Fruit fly (Drosophila melanogaster): Measurements from ENCODE around the gene Gba1a.

The Gba1a gene

DNA sequence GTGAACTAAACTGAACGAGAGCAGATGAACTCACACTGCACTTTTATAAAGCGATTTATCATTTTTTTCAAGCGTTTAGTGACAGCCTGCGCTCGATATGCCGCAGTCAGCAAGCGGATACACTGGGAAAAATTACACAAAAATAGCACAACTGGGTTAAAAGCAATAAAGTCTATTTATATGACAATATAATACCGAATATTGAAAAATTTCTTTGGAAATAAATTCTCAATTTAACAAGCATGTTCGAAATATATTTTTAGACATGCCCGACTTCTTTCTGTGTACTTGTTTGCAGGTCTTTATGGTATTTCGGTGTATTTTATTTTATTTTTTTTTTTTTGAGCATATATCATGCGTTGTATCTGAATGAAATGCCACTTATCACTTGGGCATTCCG lies 13.5 kb downstream of the Gba1a start (continued):
- peak; percentile 76 for TF ChIP-seq CG15269 (tag; optimal IDR thresholded peaks at IDR 0.05)
- TF ChIP-seq Trl (optimal IDR thresholded peaks at IDR 0.05): no peak
- TF ChIP-seq Trl (GFP tag; optimal IDR thresholded peaks at IDR 0.05): peak; percentile 49
- no peak for TF ChIP-seq abd-A (tag; optimal IDR thresholded peaks at IDR 0.05)
- TF ChIP-seq CG9215 (GFP tag; IDR thresholded peaks at IDR 0.05): peak; percentile 20; the same call in 1 of the 2 replicates
- no peak for TF ChIP-seq BtbVII (GFP tag; optimal IDR thresholded peaks at IDR 0.05)
- peak; percentile 50 for TF ChIP-seq CG2678 (tag; optimal IDR thresholded peaks at IDR 0.05)
- peak; percentile 50 for TF ChIP-seq ranshi (GFP tag; IDR thresholded peaks at IDR 0.05)
- TF ChIP-seq kni (GFP tag; optimal IDR thresholded peaks at IDR 0.05): no peak
- peak; percentile 10 for TF ChIP-seq CG13624 (GFP tag; optimal IDR thresholded peaks at IDR 0.05)
- peak; percentile 33; the same call in 1 of the 2 replicates for TF ChIP-seq Rfx (GFP tag; IDR thresholded peaks at IDR 0.05)
- TF ChIP-seq CG11695 (GFP tag; IDR thresholded peaks at IDR 0.05): peak; percentile 39; the same call in 1 of the 3 replicates
- TF ChIP-seq pum (GFP tag; optimal IDR thresholded peaks at IDR 0.05): peak; percentile 65
- TF ChIP-seq chif (GFP tag; optimal IDR thresholded peaks at IDR 0.05): peak; percentile 75 to 80
- peak; percentile 50 for TF ChIP-seq Fer3 (tag; optimal IDR thresholded peaks at IDR 0.05)
- peak; percentile 72 for TF ChIP-seq PHDP (tag; optimal IDR thresholded peaks at IDR 0.05)
- peak; percentile 2 for TF ChIP-seq crc (GFP tag; optimal IDR thresholded peaks at IDR 0.05)
- peak; percentile 58 for TF ChIP-seq ac (GFP tag; optimal IDR thresholded peaks at IDR 0.05)
- TF ChIP-seq tll (GFP tag; optimal IDR thresholded peaks at IDR 0.05): no peak
- peak in 1 of 3 experiments; percentile 66 for TF ChIP-seq lola (GFP tag; optimal IDR thresholded peaks at IDR 0.05)
- peak; percentile 29 for TF ChIP-seq Asciz (GFP tag; optimal IDR thresholded peaks at IDR 0.05)
- TF ChIP-seq cad (GFP tag; optimal IDR thresholded peaks at IDR 0.05): no peak
- 0 out of 2 replicates have a peak, but pooled peaks have one; percentile 6 for TF ChIP-seq CG4404 (GFP tag; IDR thresholded peaks at IDR 0.05)
- peak; percentile 57 for TF ChIP-seq Lim3 (GFP tag; IDR thresholded peaks at IDR 0.05)
- 0 out of 2 replicates have a peak, but pooled peaks have one; percentile 15 for TF ChIP-seq CG4730 (GFP tag; IDR thresholded peaks at IDR 0.05)
- no peak for TF ChIP-seq CG42726 (GFP tag; IDR thresholded peaks at IDR 0.05; ENCODE audit: partially characterized antibody)
- no peak for TF ChIP-seq CG16813 (GFP tag; IDR thresholded peaks at IDR 0.05; ENCODE audit: partially characterized antibody)
- TF ChIP-seq CG9437 (GFP tag; optimal IDR thresholded peaks at IDR 0.05): peak; percentile 22
- peak; percentile 58 for TF ChIP-seq CG10366 (GFP tag; IDR thresholded peaks at IDR 0.05)
- TF ChIP-seq ci (GFP tag; IDR thresholded peaks at IDR 0.05): peak; percentile 86
- peak; percentile 15 for TF ChIP-seq CG8290 (GFP tag; optimal IDR thresholded peaks at IDR 0.05)
- TF ChIP-seq CG8290 (tag; optimal IDR thresholded peaks at IDR 0.05): peak in 1 of 2 experiments; percentile 59
- peak; percentile 46 for TF ChIP-seq Antp (GFP tag; optimal IDR thresholded peaks at IDR 0.05)
- peak; percentile 63 for TF ChIP-seq CG18764 (GFP tag; optimal IDR thresholded peaks at IDR 0.05)
- TF ChIP-seq row (GFP tag; IDR thresholded peaks at IDR 0.05): peak; percentile 84
- TF ChIP-seq CG14710 (tag; optimal IDR thresholded peaks at IDR 0.05): peak; percentile 68
- 0 out of 2 replicates have a peak, but pooled peaks have one; percentile 35 for TF ChIP-seq CG11085 (GFP tag; IDR thresholded peaks at IDR 0.05)
- TF ChIP-seq Abd-B (GFP tag; optimal IDR thresholded peaks at IDR 0.05): peak; percentile 70
- peak; percentile 62 for TF ChIP-seq Mad (GFP tag; optimal IDR thresholded peaks at IDR 0.05)
- peak; percentile 71 for TF ChIP-seq Ssrp (tag; optimal IDR thresholded peaks at IDR 0.05)
- peak; percentile 70 for TF ChIP-seq ttk (GFP tag; IDR thresholded peaks at IDR 0.05)
- TF ChIP-seq eve (GFP tag; optimal IDR thresholded peaks at IDR 0.05): peak in 1 of 2 experiments; percentile 64
- TF ChIP-seq ssp (GFP tag; IDR thresholded peaks at IDR 0.05): 0 out of 2 replicates have a peak, but pooled peaks have one; percentile 24
- TF ChIP-seq Fer1 (GFP tag; optimal IDR thresholded peaks at IDR 0.05): no peak
- TF ChIP-seq CG3847 (GFP tag; IDR thresholded peaks at IDR 0.05): 0 out of 2 replicates have a peak, but pooled peaks have one; percentile 14
- TF ChIP-seq CG3065 (GFP tag; optimal IDR thresholded peaks at IDR 0.05): peak; percentile 18
- TF ChIP-seq fd3F (GFP tag; optimal IDR thresholded peaks at IDR 0.05): peak; percentile 40
- TF ChIP-seq CG8924 (tag; optimal IDR thresholded peaks at IDR 0.05): peak; percentile 31
- peak; percentile 63 for TF ChIP-seq Chrac-16 (GFP tag; optimal IDR thresholded peaks at IDR 0.05)
- TF ChIP-seq nerfin-1 (tag; optimal IDR thresholded peaks at IDR 0.05): peak; percentile 47
